Worm (Caenorhabditis elegans): ENCODE results near the gene T02G5.3.
A peak's percentile ranks its signal among the peaks of the same experiment; 100 is the strongest.

Gene T02G5.3

ce11 chrII:7131871-7132693 is 38.9 kb downstream of the T02G5.3 start, which contains the start of the genes T07F8.4 and gld-3:
Gene T07F8.4 (minus strand): TSS chrII:7132032.
Gene gld-3 (plus strand): TSS chrII:7132643.
- TF ChIP-seq lin-15B (tag; optimal IDR thresholded peaks at IDR 0.05): peak; percentile 36
- TF ChIP-seq nfya-1 (tag; optimal IDR thresholded peaks at IDR 0.05; ENCODE audit: insufficient read depth): peak; percentile 83
- no peak for TF ChIP-seq snpc-4 (tag; optimal IDR thresholded peaks at IDR 0.05)
- TF ChIP-seq nhr-25 (tag; optimal IDR thresholded peaks at IDR 0.05): peak; percentile 14

- no peak for TF ChIP-seq ceh-9 (tag; optimal IDR thresholded peaks at IDR 0.05)
- peak; percentile 82 for TF ChIP-seq elt-2 (tag; optimal IDR thresholded peaks at IDR 0.05)
- peak; percentile 86 for TF ChIP-seq pqm-1 (tag; optimal IDR thresholded peaks at IDR 0.05)
- TF ChIP-seq pha-4 (tag; optimal IDR thresholded peaks at IDR 0.05): peak; percentile 76
These were observed 45.9 kb downstream of the T02G5.3 start for ce11 chrII:7139064-7139463.

- no peak for TF ChIP-seq nhr-77 (tag; optimal IDR thresholded peaks at IDR 0.05)
- no peak for TF ChIP-seq R02D3.7 (tag; optimal IDR thresholded peaks at IDR 0.05)
- no peak for TF ChIP-seq daf-12 (tag; optimal IDR thresholded peaks at IDR 0.05)
- TF ChIP-seq unc-39 (tag; optimal IDR thresholded peaks at IDR 0.05): no peak
- TF ChIP-seq ztf-4 (tag; optimal IDR thresholded peaks at IDR 0.05): no peak
- no peak for TF ChIP-seq pqm-1 (tag; optimal IDR thresholded peaks at IDR 0.05)
- no peak for TF ChIP-seq jun-1 (tag; optimal IDR thresholded peaks at IDR 0.05)
- no peak for TF ChIP-seq lin-15B (tag; optimal IDR thresholded peaks at IDR 0.05)
- TF ChIP-seq pha-4 (tag; optimal IDR thresholded peaks at IDR 0.05): no peak
- TF ChIP-seq lsy-12 (tag; optimal IDR thresholded peaks at IDR 0.05): no peak
- no peak for TF ChIP-seq aly-2 (tag; optimal IDR thresholded peaks at IDR 0.05)
- TF ChIP-seq egl-27 (tag; optimal IDR thresholded peaks at IDR 0.05): no peak
- no peak for TF ChIP-seq ceh-16 (tag; optimal IDR thresholded peaks at IDR 0.05)
- TF ChIP-seq tbx-2 (tag; optimal IDR thresholded peaks at IDR 0.05): no peak
- TF ChIP-seq ceh-28 (tag; optimal IDR thresholded peaks at IDR 0.05): no peak
- no peak for TF ChIP-seq mdl-1 (tag; optimal IDR thresholded peaks at IDR 0.05)
These were observed 51.1 kb downstream of the T02G5.3 start, which contains the start of gene npr-31 for ce11 chrII:7144307-7144706. Gene npr-31 (plus strand): TSS chrII:7144607.

ce11 chrII:7146240-7146639 is 53.1 kb downstream of the T02G5.3 start:
- TF ChIP-seq ceh-9 (tag; optimal IDR thresholded peaks at IDR 0.05) (no peak), ceh-82 (tag; optimal IDR thresholded peaks at IDR 0.05) (no peak), fkh-2 (tag; optimal IDR thresholded peaks at IDR 0.05) (no peak), ztf-11 (tag; optimal IDR thresholded peaks at IDR 0.05) (no peak), R02D3.7 (tag; optimal IDR thresholded peaks at IDR 0.05) (no peak), elt-2 (tag; optimal IDR thresholded peaks at IDR 0.05) (no peak), elt-3 (tag; optimal IDR thresholded peaks at IDR 0.05) (no peak), zag-1 (tag; optimal IDR thresholded peaks at IDR 0.05) (no peak), ceh-16 (tag; optimal IDR thresholded peaks at IDR 0.05) (no peak), mml-1 (tag; optimal IDR thresholded peaks at IDR 0.05) (no peak), ama-1 (optimal IDR thresholded peaks at IDR 0.05) (no peak)

- TF ChIP-seq lin-15B (tag; optimal IDR thresholded peaks at IDR 0.05) (peak; percentile 13), elt-2 (tag; optimal IDR thresholded peaks at IDR 0.05) (peak; percentile 10), pha-4 (tag; optimal IDR thresholded peaks at IDR 0.05) (peak; percentile 34), fkh-10 (GFP tag; optimal IDR thresholded peaks at IDR 0.05) (no peak)
These were observed 54.4 kb downstream of the T02G5.3 start for ce11 chrII:7147550-7147949.

ce11 chrII:7148099-7148498 is 54.9 kb downstream of the T02G5.3 start, which contains the start of gene T07F8.1:
Gene T07F8.1 (plus strand): TSS chrII:7148399.
- TF ChIP-seq nhr-67 (tag; optimal IDR thresholded peaks at IDR 0.05): no peak
- no peak for TF ChIP-seq tbx-2 (tag; optimal IDR thresholded peaks at IDR 0.05)
- TF ChIP-seq nhr-23 (tag; optimal IDR thresholded peaks at IDR 0.05): no peak
- TF ChIP-seq nhr-25 (tag; optimal IDR thresholded peaks at IDR 0.05): no peak
- TF ChIP-seq aly-2 (tag; optimal IDR thresholded peaks at IDR 0.05): no peak
- no peak for TF ChIP-seq sea-2 (GFP tag; optimal IDR thresholded peaks at IDR 0.05)
- TF ChIP-seq fkh-2 (tag; optimal IDR thresholded peaks at IDR 0.05): no peak
- no peak for TF ChIP-seq snpc-4 (tag; optimal IDR thresholded peaks at IDR 0.05)
- no peak for TF ChIP-seq fos-1 (tag; optimal IDR thresholded peaks at IDR 0.05)
- no peak for TF ChIP-seq egl-27 (tag; optimal IDR thresholded peaks at IDR 0.05)
- no peak for TF ChIP-seq mdl-1 (tag; optimal IDR thresholded peaks at IDR 0.05)
- TF ChIP-seq ztf-11 (tag; optimal IDR thresholded peaks at IDR 0.05): no peak
- no peak for TF ChIP-seq lin-15B (tag; optimal IDR thresholded peaks at IDR 0.05)
- no peak for TF ChIP-seq nhr-28 (tag; optimal IDR thresholded peaks at IDR 0.05)

Measured in whole organism, L3 larva.